Worm (Caenorhabditis elegans) whole organism, midembryonic: ENCODE results near the gene F53B7.4.
A peak's percentile ranks its signal among the peaks of the same experiment; 100 is the strongest.

ENCODE experiments used
- T22C8.4 ChIP-seq: fragments of 200-800 bp; sonication (Bioruptor generic); IDR thresholded peaks from 2 replicates; pipeline ENCODE4 v1.3.6; 2022; ENCODE audit warnings: missing genetic modification characterization, missing compliant biosample characterization
- cog-1 ChIP-seq: sonication (generic microtip); optimal IDR thresholded peaks from 2 replicates; lab custom pipeline; 2016; ENCODE audit warnings: missing genetic modification characterization, missing compliant biosample characterization
- klf-2 ChIP-seq: fragments of 200-800 bp; sonication (Bioruptor generic); conservative IDR thresholded peaks from 2 replicates; pipeline ENCODE4 v1.3.6; 2022; ENCODE audit warnings: missing genetic modification reagents, missing genetic modification characterization, missing compliant biosample characterization
- med-1 ChIP-seq: sonication (generic microtip); optimal IDR thresholded peaks from 2 replicates; lab custom pipeline; 2017; ENCODE audit warnings: missing genetic modification characterization, mild to moderate bottlenecking, missing compliant biosample characterization, antibody characterized with exemption, missing genetic modification reagents; ENCODE audit not compliant: insufficient read depth
- ref-1 ChIP-seq: fragments of 200-800 bp; sonication (Bioruptor generic); conservative IDR thresholded peaks from 2 replicates; pipeline ENCODE4 v1.3.6; 2022; ENCODE audit warnings: missing genetic modification reagents, missing genetic modification characterization, missing compliant biosample characterization
- tab-1 ChIP-seq: fragments of 200-800 bp; sonication (Bioruptor generic); IDR thresholded peaks from 2 replicates; pipeline ENCODE4 v1.3.6; 2022; ENCODE audit warnings: missing genetic modification characterization, missing compliant biosample characterization
- ztf-23 ChIP-seq: fragments of 200-800 bp; sonication (Bioruptor generic); IDR thresholded peaks from 2 replicates; pipeline ENCODE4 v1.3.6; 2022; ENCODE audit warnings: missing genetic modification reagents, missing genetic modification characterization, missing compliant biosample characterization
- ztf-29 ChIP-seq: fragments of 200-800 bp; sonication (Bioruptor generic); IDR thresholded peaks from 2 replicates; pipeline ENCODE4 v1.3.6; 2022; ENCODE audit warnings: missing genetic modification reagents, missing genetic modification characterization, missing compliant biosample characterization

Gene F53B7.4

ce11 chrV:10954334-10954733 is 48.0 kb downstream of the F53B7.4 start, which contains the start of gene clec-221:
TSS of gene clec-221 (minus strand) at chrV:10954434.
- no peak for TF ChIP-seq klf-2 (GFP tag; lab: Robert Waterston, UW)
- TF ChIP-seq med-1 = no peak
- TF ChIP-seq ref-1 (GFP tag; lab: Robert Waterston, UW) = no peak
- no peak for TF ChIP-seq ztf-23 (GFP tag; lab: Robert Waterston, UW)
- TF ChIP-seq T22C8.4 (GFP tag; lab: Robert Waterston, UW) = no peak
- TF ChIP-seq cog-1 = no peak

- TF ChIP-seq ref-1 (GFP tag; lab: Robert Waterston, UW) = no peak
- no peak for TF ChIP-seq cog-1
- no peak for TF ChIP-seq ztf-23 (GFP tag; lab: Robert Waterston, UW)
- no peak for TF ChIP-seq T22C8.4 (GFP tag; lab: Robert Waterston, UW)
- no peak for TF ChIP-seq ztf-29 (GFP tag; lab: Robert Waterston, UW)
- TF ChIP-seq tab-1 = no peak
Observed at ce11 chrV:10953471-10954155, 48.7 kb downstream of the F53B7.4 start.

- TF ChIP-seq klf-2 (GFP tag; lab: Robert Waterston, UW) (no peak), ref-1 (GFP tag; lab: Robert Waterston, UW) (no peak), ztf-29 (GFP tag; lab: Robert Waterston, UW) (no peak), ztf-23 (GFP tag; lab: Robert Waterston, UW) (peak; percentile 34; the same call in 1 of the 2 replicates), med-1 (no peak), cog-1 (no peak), T22C8.4 (GFP tag; lab: Robert Waterston, UW) (no peak)
Observed at ce11 chrV:10951655-10952278, 50.6 kb downstream of the F53B7.4 start, which contains the start of gene F17C11.4. TSS of gene F17C11.4 (plus strand) at chrV:10951860.
